Worm (Caenorhabditis elegans): ENCODE measurements around the gene slc-5A12.

Gene slc-5A12

ce11 chrIV:11937087-11937486, at the start of gene slc-5A12:
slc-5A12 (plus strand) TSS chrIV:11937419.
- TF ChIP-seq snpc-4 (tag; optimal IDR thresholded peaks at IDR 0.05) (no peak), ceh-82 (tag; optimal IDR thresholded peaks at IDR 0.05) (no peak), fkh-2 (tag; optimal IDR thresholded peaks at IDR 0.05) (no peak), ceh-28 (tag; optimal IDR thresholded peaks at IDR 0.05) (no peak), zag-1 (tag; optimal IDR thresholded peaks at IDR 0.05) (no peak), nfya-1 (tag; optimal IDR thresholded peaks at IDR 0.05; ENCODE audit: insufficient read depth) (no peak), jun-1 (tag; optimal IDR thresholded peaks at IDR 0.05) (no peak), pqm-1 (tag; optimal IDR thresholded peaks at IDR 0.05) (no peak), nhr-237 (tag; optimal IDR thresholded peaks at IDR 0.05) (no peak), egl-27 (tag; optimal IDR thresholded peaks at IDR 0.05) (no peak), pha-4 (tag; optimal IDR thresholded peaks at IDR 0.05) (no peak), skn-1 (tag; optimal IDR thresholded peaks at IDR 0.05) (no peak), nhr-77 (tag; optimal IDR thresholded peaks at IDR 0.05) (no peak), ceh-16 (tag; optimal IDR thresholded peaks at IDR 0.05) (no peak), ztf-4 (tag; optimal IDR thresholded peaks at IDR 0.05) (no peak)

- TF ChIP-seq nhr-11 (tag; optimal IDR thresholded peaks at IDR 0.05): no peak
- TF ChIP-seq ceh-82 (tag; optimal IDR thresholded peaks at IDR 0.05): no peak
- TF ChIP-seq unc-62 (GFP tag; optimal IDR thresholded peaks at IDR 0.05): no peak
- no peak for TF ChIP-seq pha-4 (tag; optimal IDR thresholded peaks at IDR 0.05)
- TF ChIP-seq ama-1 (optimal IDR thresholded peaks at IDR 0.05): no peak
- no peak for TF ChIP-seq elt-3 (tag; optimal IDR thresholded peaks at IDR 0.05)
- TF ChIP-seq ceh-16 (tag; optimal IDR thresholded peaks at IDR 0.05): no peak
- TF ChIP-seq nhr-67 (tag; optimal IDR thresholded peaks at IDR 0.05): no peak
- TF ChIP-seq fkh-2 (tag; optimal IDR thresholded peaks at IDR 0.05): no peak
- TF ChIP-seq lin-15B (tag; optimal IDR thresholded peaks at IDR 0.05): no peak
- TF ChIP-seq mml-1 (tag; optimal IDR thresholded peaks at IDR 0.05): no peak
- TF ChIP-seq unc-39 (tag; optimal IDR thresholded peaks at IDR 0.05): no peak
- TF ChIP-seq sea-2 (GFP tag; optimal IDR thresholded peaks at IDR 0.05): no peak
- no peak for TF ChIP-seq egl-5 (tag; optimal IDR thresholded peaks at IDR 0.05)
Measured at ce11 chrIV:11892545-11892944, 44.7 kb upstream of the slc-5A12 start.

DNA sequence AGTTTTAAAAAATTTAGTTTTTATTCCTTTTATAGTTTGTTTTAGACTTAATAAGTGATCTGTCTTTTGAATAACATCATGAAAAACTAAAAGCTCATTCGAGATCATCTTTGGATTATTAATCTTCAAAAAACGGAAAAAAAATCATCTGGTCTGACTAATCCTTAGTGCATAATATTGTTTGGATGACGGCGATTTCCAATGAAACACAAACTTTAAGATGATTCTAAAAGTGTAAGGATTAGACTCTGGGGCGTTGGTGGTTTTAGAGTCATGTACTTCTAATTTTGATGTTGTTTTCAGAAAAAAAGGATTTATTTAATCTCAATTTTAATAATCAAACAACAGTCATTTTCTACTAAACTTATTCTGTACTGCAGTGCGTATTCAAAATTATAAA, 43.9 kb upstream of the slc-5A12 start:
- no peak for TF ChIP-seq R02D3.7 (tag; optimal IDR thresholded peaks at IDR 0.05)
- no peak for TF ChIP-seq pqm-1 (tag; optimal IDR thresholded peaks at IDR 0.05)
- no peak for TF ChIP-seq nhr-28 (tag; optimal IDR thresholded peaks at IDR 0.05)
- no peak for TF ChIP-seq elt-1 (tag; optimal IDR thresholded peaks at IDR 0.05)
- TF ChIP-seq sea-2 (GFP tag; optimal IDR thresholded peaks at IDR 0.05): no peak
- TF ChIP-seq nhr-25 (tag; optimal IDR thresholded peaks at IDR 0.05): no peak
- TF ChIP-seq lsy-12 (tag; optimal IDR thresholded peaks at IDR 0.05): no peak
- TF ChIP-seq ama-1 (optimal IDR thresholded peaks at IDR 0.05): no peak
- no peak for TF ChIP-seq elt-2 (tag; optimal IDR thresholded peaks at IDR 0.05)
- no peak for TF ChIP-seq pha-4 (tag; optimal IDR thresholded peaks at IDR 0.05)
- no peak for TF ChIP-seq nhr-77 (tag; optimal IDR thresholded peaks at IDR 0.05)

ce11 chrIV:11897710-11898109, 39.5 kb upstream of the slc-5A12 start:
- TF ChIP-seq fkh-2 (tag; optimal IDR thresholded peaks at IDR 0.05): no peak
- TF ChIP-seq elt-3 (tag; optimal IDR thresholded peaks at IDR 0.05): peak in 2 of 3 experiments; percentile 28 to 36
- no peak for TF ChIP-seq mml-1 (tag; optimal IDR thresholded peaks at IDR 0.05)
- no peak for TF ChIP-seq ceh-28 (tag; optimal IDR thresholded peaks at IDR 0.05)
- TF ChIP-seq nhr-23 (tag; optimal IDR thresholded peaks at IDR 0.05): peak; percentile 74
- TF ChIP-seq zag-1 (tag; optimal IDR thresholded peaks at IDR 0.05): no peak
- peak; percentile 47 for TF ChIP-seq nhr-25 (tag; optimal IDR thresholded peaks at IDR 0.05)
- no peak for TF ChIP-seq unc-62 (GFP tag; optimal IDR thresholded peaks at IDR 0.05)
- no peak for TF ChIP-seq ceh-16 (tag; optimal IDR thresholded peaks at IDR 0.05)
- no peak for TF ChIP-seq nhr-77 (tag; optimal IDR thresholded peaks at IDR 0.05)
- no peak for TF ChIP-seq R02D3.7 (tag; optimal IDR thresholded peaks at IDR 0.05)
- no peak for TF ChIP-seq sea-2 (GFP tag; optimal IDR thresholded peaks at IDR 0.05)
- no peak for TF ChIP-seq nhr-12 (tag; optimal IDR thresholded peaks at IDR 0.05)
- no peak for TF ChIP-seq nhr-237 (tag; optimal IDR thresholded peaks at IDR 0.05)
- no peak for TF ChIP-seq eor-1 (tag; optimal IDR thresholded peaks at IDR 0.05)
- peak; percentile 13 for TF ChIP-seq elt-2 (tag; optimal IDR thresholded peaks at IDR 0.05)
- TF ChIP-seq ceh-82 (tag; optimal IDR thresholded peaks at IDR 0.05): no peak
- TF ChIP-seq lin-15B (tag; optimal IDR thresholded peaks at IDR 0.05): no peak
- no peak for TF ChIP-seq ztf-4 (tag; optimal IDR thresholded peaks at IDR 0.05)
- no peak for TF ChIP-seq tbx-2 (tag; optimal IDR thresholded peaks at IDR 0.05)
- no peak for TF ChIP-seq daf-12 (tag; optimal IDR thresholded peaks at IDR 0.05)
- no peak for TF ChIP-seq nhr-67 (tag; optimal IDR thresholded peaks at IDR 0.05)
- TF ChIP-seq jun-1 (tag; optimal IDR thresholded peaks at IDR 0.05): no peak
- TF ChIP-seq lsy-12 (tag; optimal IDR thresholded peaks at IDR 0.05): no peak
- TF ChIP-seq egl-27 (tag; optimal IDR thresholded peaks at IDR 0.05): no peak
- no peak for TF ChIP-seq pha-4 (tag; optimal IDR thresholded peaks at IDR 0.05)
- no peak for TF ChIP-seq mdl-1 (tag; optimal IDR thresholded peaks at IDR 0.05)
- no peak for TF ChIP-seq nhr-76 (tag; optimal IDR thresholded peaks at IDR 0.05)
- no peak for TF ChIP-seq nhr-11 (tag; optimal IDR thresholded peaks at IDR 0.05)
- no peak for TF ChIP-seq elt-1 (tag; optimal IDR thresholded peaks at IDR 0.05)
- no peak for TF ChIP-seq lin-39 (tag; optimal IDR thresholded peaks at IDR 0.05)
- no peak for TF ChIP-seq ZK546.5 (tag; optimal IDR thresholded peaks at IDR 0.05)
- no peak for TF ChIP-seq fos-1 (tag; optimal IDR thresholded peaks at IDR 0.05)
- TF ChIP-seq unc-39 (tag; optimal IDR thresholded peaks at IDR 0.05): no peak
- TF ChIP-seq nhr-28 (tag; optimal IDR thresholded peaks at IDR 0.05): no peak
- TF ChIP-seq ztf-11 (tag; optimal IDR thresholded peaks at IDR 0.05): no peak
- no peak for TF ChIP-seq snpc-4 (tag; optimal IDR thresholded peaks at IDR 0.05)
- no peak for TF ChIP-seq hmg-11 (tag; optimal IDR thresholded peaks at IDR 0.05)
- TF ChIP-seq nhr-43 (tag; optimal IDR thresholded peaks at IDR 0.05; ENCODE audit: poor library complexity, severe bottlenecking): peak; percentile 93

Data from whole organism, L3 larva.